3 worm cellular contexts compared by ENCODE assay signal in the genomic region with DNA sequence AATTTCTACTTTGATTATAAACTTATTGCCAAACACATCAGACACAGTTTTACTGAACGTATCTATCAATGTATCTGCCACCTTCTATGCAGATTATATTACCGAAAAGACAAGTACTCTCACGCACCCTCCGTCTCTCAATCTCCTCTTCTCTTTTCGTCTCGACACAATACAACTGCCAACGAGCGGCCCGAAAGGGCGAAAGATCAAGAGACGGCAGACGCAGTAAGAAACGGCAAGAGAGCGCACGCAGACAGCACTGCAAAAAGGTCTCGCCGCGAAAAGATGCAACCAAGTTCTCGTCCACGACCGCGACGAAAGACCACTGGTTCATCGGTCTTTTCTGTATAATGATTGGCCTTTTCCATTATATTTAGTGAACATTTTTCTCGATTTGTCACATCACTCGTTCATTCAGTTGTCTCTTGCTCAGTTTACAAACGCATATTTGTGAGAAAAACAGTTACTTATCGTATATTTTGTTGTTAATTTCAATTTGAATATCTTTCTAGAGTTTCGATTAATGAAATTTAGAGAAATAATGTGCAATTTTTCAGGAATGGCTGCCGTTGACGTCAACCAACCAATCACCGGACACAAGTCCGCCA.
TF ChIP-seq lines count a peak whose summit lies in the region.

A gene (plus strand): TSS at position 558 of the 608 bp plus-strand sequence.

TF ChIP-seq in whole organism, L1 larva, 84 proteins besides CTCF, POLR2A, EP300 and RAD21 (continued from another document):
- TF ChIP-seq lir-3 (tag; optimal IDR thresholded peaks at IDR 0.05; lab: Kevin White, UChicago; ENCODE audit: poor library complexity) = peak; percentile 59
- peak; percentile 75 for TF ChIP-seq egl-13 (tag; optimal IDR thresholded peaks at IDR 0.05; lab: Kevin White, UChicago)
- TF ChIP-seq C04F5.9 (tag; optimal IDR thresholded peaks at IDR 0.05; lab: Kevin White, UChicago) = peak; percentile 41
- peak in 1 of 2 experiments; percentile 89 for TF ChIP-seq mdl-1 (tag; optimal IDR thresholded peaks at IDR 0.05; lab: Kevin White, UChicago)
- peak; percentile 71 for TF ChIP-seq mef-2 (tag; optimal IDR thresholded peaks at IDR 0.05; lab: Kevin White, UChicago)
- peak; percentile 51 for TF ChIP-seq lin-15B (tag; optimal IDR thresholded peaks at IDR 0.05; lab: Kevin White, UChicago)
- TF ChIP-seq jun-1 (tag; optimal IDR thresholded peaks at IDR 0.05; lab: Kevin White, UChicago) = peak; percentile 88
- TF ChIP-seq nhr-19 (GFP tag; conservative IDR thresholded peaks at IDR 0.05; lab: Robert Waterston, UW) = peak; percentile 90
- TF ChIP-seq elt-3 (tag; optimal IDR thresholded peaks at IDR 0.05; lab: Kevin White, UChicago) = peak in 4 of 6 experiments; percentile 19 to 86 (median 79)
- peak; percentile 3 for TF ChIP-seq sup-37 (GFP tag; optimal IDR thresholded peaks at IDR 0.05; lab: Kevin White, UChicago)
- TF ChIP-seq egl-27 (tag; optimal IDR thresholded peaks at IDR 0.05; lab: Kevin White, UChicago) = peak; percentile 74 to 87
- peak; percentile 92 for TF ChIP-seq nhr-90 (tag; optimal IDR thresholded peaks at IDR 0.05; lab: Kevin White, UChicago; ENCODE audit: poor library complexity)
- no peak for TF ChIP-seq vab-15 (tag; optimal IDR thresholded peaks at IDR 0.05; lab: Kevin White, UChicago)
- peak; percentile 95 for TF ChIP-seq snu-23 (GFP tag; optimal IDR thresholded peaks at IDR 0.05; lab: Kevin White, UChicago)
- peak; percentile 96 for TF ChIP-seq nhr-20 (tag; optimal IDR thresholded peaks at IDR 0.05; lab: Kevin White, UChicago)
- no peak for TF ChIP-seq unc-130 (tag; optimal IDR thresholded peaks at IDR 0.05; lab: Kevin White, UChicago)
- peak; percentile 81 to 93 for TF ChIP-seq efl-1 (optimal IDR thresholded peaks at IDR 0.05; lab: Kevin White, UChicago)
- TF ChIP-seq efl-1 (GFP tag; optimal IDR thresholded peaks at IDR 0.05 in 1 of 2; lab: Kevin White, UChicago) = peak; percentile 60 to 96
- TF ChIP-seq F16B12.6 (tag; optimal IDR thresholded peaks at IDR 0.05; lab: Kevin White, UChicago) = peak; percentile 31
- peak; percentile 90 for TF ChIP-seq isw-1 (GFP tag; IDR thresholded peaks at IDR 0.05; lab: Robert Waterston, UW)
- TF ChIP-seq tlp-1 (tag; optimal IDR thresholded peaks at IDR 0.05; lab: Kevin White, UChicago) = no peak
- peak; percentile 77 for TF ChIP-seq dsc-1 (tag; optimal IDR thresholded peaks at IDR 0.05; lab: Kevin White, UChicago)
- TF ChIP-seq aha-1 (tag; optimal IDR thresholded peaks at IDR 0.05; lab: Kevin White, UChicago) = no peak
- TF ChIP-seq ceh-8 (GFP tag; optimal IDR thresholded peaks at IDR 0.05; lab: Kevin White, UChicago) = peak; percentile 14
- TF ChIP-seq fkh-4 (tag; optimal IDR thresholded peaks at IDR 0.05; lab: Kevin White, UChicago; ENCODE audit: borderline replicate concordance) = no peak
- TF ChIP-seq mab-9 (GFP tag; IDR thresholded peaks at IDR 0.05; lab: Robert Waterston, UW) = peak; percentile 66; the same call in 1 of the 2 replicates
- peak; percentile 83 for TF ChIP-seq aly-2 (tag; optimal IDR thresholded peaks at IDR 0.05; lab: Kevin White, UChicago)
- peak; percentile 44 for TF ChIP-seq ama-1 (optimal IDR thresholded peaks at IDR 0.05; lab: Kevin White, UChicago)
- no peak for TF ChIP-seq hpl-2 (GFP tag; optimal IDR thresholded peaks at IDR 0.05; lab: Kevin White, UChicago)
- peak; percentile 91 for TF ChIP-seq grh-1 (GFP tag; IDR thresholded peaks at IDR 0.05; lab: Robert Waterston, UW)
- TF ChIP-seq lin-13 (GFP tag; optimal IDR thresholded peaks at IDR 0.05; lab: Kevin White, UChicago) = peak; percentile 78
- TF ChIP-seq rnt-1 (tag; optimal IDR thresholded peaks at IDR 0.05; lab: Kevin White, UChicago) = peak; percentile 94
- TF ChIP-seq unc-86 (tag; optimal IDR thresholded peaks at IDR 0.05; lab: Kevin White, UChicago) = peak; percentile 90
- no peak for TF ChIP-seq ceh-90 (tag; optimal IDR thresholded peaks at IDR 0.05; lab: Kevin White, UChicago)
- peak; percentile 89 for TF ChIP-seq fkh-8 (tag; optimal IDR thresholded peaks at IDR 0.05; lab: Kevin White, UChicago)
- TF ChIP-seq ztf-4 (tag; optimal IDR thresholded peaks at IDR 0.05; lab: Kevin White, UChicago) = peak; percentile 78
- TF ChIP-seq lin-35 (GFP tag; optimal IDR thresholded peaks at IDR 0.05; lab: Kevin White, UChicago) = peak; percentile 77 to 88
- peak; percentile 91 for TF ChIP-seq fos-1 (tag; optimal IDR thresholded peaks at IDR 0.05; lab: Kevin White, UChicago)
- no peak for TF ChIP-seq unc-98 (GFP tag; IDR thresholded peaks at IDR 0.05; lab: Robert Waterston, UW)

TF ChIP-seq in whole organism, L4 larva, 104 proteins besides CTCF, POLR2A, EP300 and RAD21 (continued from another document and continues in another):
- TF ChIP-seq zfp-3 (GFP tag; conservative IDR thresholded peaks at IDR 0.05; lab: Robert Waterston, UW) = peak; percentile 74; the same call in 1 of the 2 replicates
- TF ChIP-seq lsy-2 (tag; optimal IDR thresholded peaks at IDR 0.05; lab: Kevin White, UChicago) = peak; percentile 65 to 89
- TF ChIP-seq lin-39 (tag; optimal IDR thresholded peaks at IDR 0.05; lab: Kevin White, UChicago) = peak; percentile 16
- TF ChIP-seq mdl-1 (tag; optimal IDR thresholded peaks at IDR 0.05; lab: Kevin White, UChicago) = peak; percentile 58 to 89
- TF ChIP-seq lin-1 (GFP tag; IDR thresholded peaks at IDR 0.05; lab: Robert Waterston, UW) = peak; percentile 68; the same call in 1 of the 2 replicates
- no peak for TF ChIP-seq Y48G9A.11 (GFP tag; IDR thresholded peaks at IDR 0.05; lab: Robert Waterston, UW)
- no peak for TF ChIP-seq daf-12 (tag; optimal IDR thresholded peaks at IDR 0.05; lab: Kevin White, UChicago)
- TF ChIP-seq attf-4 (tag; optimal IDR thresholded peaks at IDR 0.05; lab: Kevin White, UChicago) = no peak
- peak; percentile 73 for TF ChIP-seq lin-13 (GFP tag; optimal IDR thresholded peaks at IDR 0.05; lab: Kevin White, UChicago)
- peak; percentile 20; the same call in 1 of the 2 replicates for TF ChIP-seq vab-7 (GFP tag; IDR thresholded peaks at IDR 0.05; lab: Robert Waterston, UW)
- no peak for TF ChIP-seq cey-2 (tag; optimal IDR thresholded peaks at IDR 0.05; lab: Kevin White, UChicago; ENCODE audit: borderline replicate concordance, insufficient read depth)
- TF ChIP-seq gei-8 (GFP tag; optimal IDR thresholded peaks at IDR 0.05; lab: Kevin White, UChicago) = no peak
- peak; percentile 84 for TF ChIP-seq T26A8.4 (GFP tag; IDR thresholded peaks at IDR 0.05; lab: Robert Waterston, UW)
- TF ChIP-seq hlh-30 (tag; optimal IDR thresholded peaks at IDR 0.05; lab: Kevin White, UChicago; ENCODE audit: insufficient read depth) = peak; percentile 79
- TF ChIP-seq Y105C5A.15 (GFP tag; IDR thresholded peaks at IDR 0.05; lab: Robert Waterston, UW) = no peak
- no peak for TF ChIP-seq sdz-12 (GFP tag; optimal IDR thresholded peaks at IDR 0.05; lab: Kevin White, UChicago)
- no peak for TF ChIP-seq duxl-1 (tag; optimal IDR thresholded peaks at IDR 0.05; lab: Kevin White, UChicago; ENCODE audit: poor library complexity)
- no peak for TF ChIP-seq ztf-11 (tag; optimal IDR thresholded peaks at IDR 0.05; lab: Kevin White, UChicago)
- no peak for TF ChIP-seq unc-130 (GFP tag; optimal IDR thresholded peaks at IDR 0.05; lab: Kevin White, UChicago)
- TF ChIP-seq aly-2 (tag; optimal IDR thresholded peaks at IDR 0.05; lab: Kevin White, UChicago) = no peak
- no peak for TF ChIP-seq nhr-76 (tag; optimal IDR thresholded peaks at IDR 0.05; lab: Kevin White, UChicago)
- 0 out of 2 replicates have a peak, but pooled peaks have one; percentile 27 for TF ChIP-seq Y75B8A.6 (GFP tag; IDR thresholded peaks at IDR 0.05; lab: Robert Waterston, UW)
- peak; percentile 80 for TF ChIP-seq jun-1 (tag; optimal IDR thresholded peaks at IDR 0.05; lab: Kevin White, UChicago)
- TF ChIP-seq nhr-25 (tag; optimal IDR thresholded peaks at IDR 0.05; lab: Kevin White, UChicago; ENCODE audit: borderline replicate concordance, insufficient read depth) = peak; percentile 67
- no peak for TF ChIP-seq daf-8 (GFP tag; IDR thresholded peaks at IDR 0.05; lab: Robert Waterston, UW)
- peak; percentile 73 for TF ChIP-seq php-3 (GFP tag; IDR thresholded peaks at IDR 0.05; lab: Robert Waterston, UW)
- TF ChIP-seq tag-97 (GFP tag; IDR thresholded peaks at IDR 0.05; lab: Robert Waterston, UW) = no peak
- TF ChIP-seq nhr-111 (GFP tag; optimal IDR thresholded peaks at IDR 0.05; lab: Kevin White, UChicago) = no peak
- TF ChIP-seq ceh-44 (GFP tag; IDR thresholded peaks at IDR 0.05; lab: Robert Waterston, UW) = no peak
- TF ChIP-seq F44E2.7 (GFP tag; IDR thresholded peaks at IDR 0.05; lab: Robert Waterston, UW) = no peak
- no peak for TF ChIP-seq lin-15B (tag; optimal IDR thresholded peaks at IDR 0.05; lab: Kevin White, UChicago)
- TF ChIP-seq madf-5 (GFP tag; IDR thresholded peaks at IDR 0.05; lab: Robert Waterston, UW) = no peak
- TF ChIP-seq nhr-102 (tag; optimal IDR thresholded peaks at IDR 0.05; lab: Kevin White, UChicago) = no peak
- 0 out of 2 replicates have a peak, but pooled peaks have one; percentile 18 for TF ChIP-seq lim-7 (GFP tag; IDR thresholded peaks at IDR 0.05; lab: Robert Waterston, UW)
- peak; percentile 99 for TF ChIP-seq aha-1 (tag; lab: Kevin White, UChicago)
- TF ChIP-seq daf-19 (GFP tag; conservative IDR thresholded peaks at IDR 0.05; lab: Robert Waterston, UW) = no peak
- TF ChIP-seq F26F4.8 (GFP tag; conservative IDR thresholded peaks at IDR 0.05; lab: Robert Waterston, UW) = no peak
- peak; percentile 96 for TF ChIP-seq hlh-11 (tag; optimal IDR thresholded peaks at IDR 0.05; lab: Kevin White, UChicago)
- TF ChIP-seq pha-4 (GFP tag; IDR thresholded peaks at IDR 0.05; lab: Robert Waterston, UW) = peak; percentile 73
- no peak for TF ChIP-seq pha-4 (tag; optimal IDR thresholded peaks at IDR 0.05; lab: Kevin White, UChicago)
- peak; percentile 94 for TF ChIP-seq nhr-28 (tag; optimal IDR thresholded peaks at IDR 0.05; lab: Kevin White, UChicago)
- peak; percentile 95 for TF ChIP-seq dve-1 (tag; optimal IDR thresholded peaks at IDR 0.05; lab: Kevin White, UChicago; ENCODE audit: insufficient read depth)
- peak; percentile 35 for TF ChIP-seq ztf-7 (tag; optimal IDR thresholded peaks at IDR 0.05; lab: Kevin White, UChicago)
- no peak for TF ChIP-seq lin-38 (GFP tag; IDR thresholded peaks at IDR 0.05; lab: Robert Waterston, UW)

TF ChIP-seq in whole organism, late embryonic, 69 proteins besides CTCF, POLR2A, EP300 and RAD21 (continued from another document):
- no peak for TF ChIP-seq tbx-7 (tag; optimal IDR thresholded peaks at IDR 0.05; lab: Kevin White, UChicago)
- no peak for TF ChIP-seq ceh-30 (tag; optimal IDR thresholded peaks at IDR 0.05; lab: Kevin White, UChicago)
- no peak for TF ChIP-seq ztf-16 (tag; optimal IDR thresholded peaks at IDR 0.05; lab: Kevin White, UChicago)
- TF ChIP-seq pha-2 (tag; optimal IDR thresholded peaks at IDR 0.05; lab: Kevin White, UChicago) = peak; percentile 24
- TF ChIP-seq ceh-34 (tag; optimal IDR thresholded peaks at IDR 0.05; lab: Kevin White, UChicago) = peak; percentile 94
- TF ChIP-seq hlh-6 (tag; optimal IDR thresholded peaks at IDR 0.05; lab: Kevin White, UChicago) = no peak
- no peak for TF ChIP-seq zip-5 (tag; optimal IDR thresholded peaks at IDR 0.05; lab: Kevin White, UChicago)
- TF ChIP-seq ref-2 (tag; optimal IDR thresholded peaks at IDR 0.05; lab: Kevin White, UChicago) = no peak
